Fruit fly (Drosophila melanogaster) S2 (cell line): ENCODE results near the gene Cby.

Experiments used
- CG8478 ChIP-seq: fragments of >200 bp; optimal IDR thresholded peaks from 2 replicates; lab custom pipeline; 2018
- CTCF ChIP-seq, 2 experiments: fragments of >200 bp; optimal IDR thresholded peaks; 2 replicates each; lab custom pipeline; 2018

DNA sequence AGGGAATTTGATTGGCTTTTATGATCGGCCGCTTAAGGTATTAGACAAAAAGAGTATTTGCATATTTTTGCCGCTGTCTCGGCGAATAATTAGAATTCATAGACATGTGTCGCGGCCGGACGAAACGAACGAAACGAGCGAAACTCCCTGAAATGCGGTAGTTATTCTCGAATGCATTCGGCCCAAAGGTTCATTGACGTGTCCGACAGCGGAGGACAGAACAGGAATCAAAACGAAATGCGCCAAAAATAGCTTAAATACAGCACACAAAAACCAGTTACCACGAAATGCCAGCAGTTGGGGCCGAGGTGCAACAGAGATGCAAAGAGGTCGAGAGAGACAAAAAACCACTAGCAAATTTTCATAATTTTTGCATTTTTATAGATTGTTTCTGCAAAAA is 36.5 kb downstream of the Cby start:
- TF ChIP-seq CG8478 (lab: Kevin White, UChicago): no peak
- no peak for TF ChIP-seq CTCF (optimal IDR thresholded peaks at IDR 0.05; lab: Kevin White, UChicago)
